Fruit fly (Drosophila melanogaster) whole organism, embryonic: ENCODE results near the gene CG4364.

ENCODE experiments used
- Abd-B ChIP-seq: fragments of 200-800 bp; sonication (Bioruptor generic); optimal IDR thresholded peaks from 2 replicates; lab custom pipeline; 2018; ENCODE audit warnings: missing biosample characterization, mild to moderate bottlenecking, missing genetic modification characterization, moderate library complexity
- Atf3 ChIP-seq: fragments of 200-800 bp; sonication (Bioruptor generic); optimal IDR thresholded peaks from 3 replicates; lab custom pipeline; 2016; ENCODE audit warnings: missing biosample characterization, missing genetic modification characterization
- Bgb ChIP-seq: fragments of 200-800 bp; sonication (Bioruptor generic); IDR thresholded peaks from 2 replicates; pipeline ENCODE4 v1.3.6; 2022; ENCODE audit warnings: missing biosample characterization, missing genetic modification characterization; ENCODE audit not compliant: partially characterized antibody
- CG10543 ChIP-seq: fragments of 200-800 bp; sonication (Bioruptor generic); optimal IDR thresholded peaks from 3 replicates; lab custom pipeline; 2017; ENCODE audit warnings: missing biosample characterization, mild to moderate bottlenecking, missing genetic modification characterization, moderate library complexity
- CG10565 ChIP-seq: fragments of 200-800 bp; sonication (Bioruptor generic); optimal IDR thresholded peaks from 3 replicates; lab custom pipeline; 2016; ENCODE audit warnings: missing biosample characterization, mild to moderate bottlenecking, missing genetic modification characterization
- CG15601 ChIP-seq: fragments of 200-800 bp; sonication (Bioruptor generic); optimal IDR thresholded peaks from 3 replicates; lab custom pipeline; 2019; ENCODE audit warnings: missing biosample characterization, mild to moderate bottlenecking, missing genetic modification characterization, moderate library complexity
- CG17802 ChIP-seq: fragments of 200-800 bp; sonication (Bioruptor generic); optimal IDR thresholded peaks from 2 replicates; lab custom pipeline; 2018; ENCODE audit warnings: missing biosample characterization, mild to moderate bottlenecking, missing genetic modification characterization, moderate library complexity
- CG1792 ChIP-seq: fragments of 200-800 bp; sonication (Bioruptor generic); optimal IDR thresholded peaks from 2 replicates; lab custom pipeline; 2016; ENCODE audit warnings: missing biosample characterization, missing genetic modification characterization
- CG1832 ChIP-seq: fragments of 200-800 bp; sonication (Bioruptor generic); optimal IDR thresholded peaks from 2 replicates; lab custom pipeline; 2017; ENCODE audit warnings: missing biosample characterization, mild to moderate bottlenecking, missing genetic modification characterization, inconsistent platforms
- CG18476 ChIP-seq: fragments of 200-800 bp; sonication (Bioruptor generic); optimal IDR thresholded peaks from 2 replicates; lab custom pipeline; 2016; ENCODE audit warnings: missing biosample characterization, mild to moderate bottlenecking, missing genetic modification characterization
- CG18764 ChIP-seq: fragments of 200-800 bp; sonication (Bioruptor generic); optimal IDR thresholded peaks from 3 replicates; lab custom pipeline; 2016; ENCODE audit warnings: missing biosample characterization, missing genetic modification characterization
- CG2712 ChIP-seq: fragments of 200-800 bp; optimal IDR thresholded peaks from 3 replicates; lab custom pipeline; 2019; ENCODE audit warnings: missing biosample characterization, mild to moderate bottlenecking, missing genetic modification characterization, moderate library complexity
- CG31224 ChIP-seq: fragments of 200-800 bp; sonication (Bioruptor generic); IDR thresholded peaks from 2 replicates; pipeline ENCODE4 v1.3.6; 2022; ENCODE audit warnings: missing biosample characterization, missing genetic modification characterization
- CG32532 ChIP-seq: fragments of 200-800 bp; sonication (Bioruptor generic); IDR thresholded peaks from 2 replicates; pipeline ENCODE4 v1.3.6; 2022; ENCODE audit warnings: missing biosample characterization, missing genetic modification characterization
- CG4282 ChIP-seq: fragments of 200-800 bp; sonication (Bioruptor generic); optimal IDR thresholded peaks from 2 replicates; lab custom pipeline; 2016; ENCODE audit warnings: missing biosample characterization, missing genetic modification characterization
- CG4404 ChIP-seq: fragments of 200-800 bp; sonication (Bioruptor generic); IDR thresholded peaks from 2 replicates; pipeline ENCODE4 v1.3.6; 2022; ENCODE audit warnings: missing biosample characterization, missing genetic modification characterization
- CG4617 ChIP-seq: fragments of 200-800 bp; sonication (Bioruptor generic); optimal IDR thresholded peaks from 3 replicates; lab custom pipeline; 2016; ENCODE audit warnings: missing biosample characterization, missing genetic modification characterization, borderline replicate concordance
- CG6254 ChIP-seq: fragments of 200-800 bp; sonication (Bioruptor generic); optimal IDR thresholded peaks from 3 replicates; lab custom pipeline; 2017; ENCODE audit warnings: mild to moderate bottlenecking, missing biosample characterization, missing genetic modification reagents, missing genetic modification characterization
- CG6791 ChIP-seq: fragments of 200-800 bp; sonication (Bioruptor generic); IDR thresholded peaks from 3 replicates; pipeline ENCODE4 v1.3.6; 2022; ENCODE audit warnings: missing biosample characterization, missing genetic modification characterization; ENCODE audit not compliant: partially characterized antibody
- CG6813 ChIP-seq: fragments of 200-800 bp; sonication (Bioruptor generic); optimal IDR thresholded peaks from 2 replicates; lab custom pipeline; 2017; ENCODE audit warnings: missing biosample characterization, missing genetic modification characterization, mild to moderate bottlenecking, moderate library complexity, missing genetic modification reagents
- CG7786 ChIP-seq: fragments of 200-800 bp; sonication (Bioruptor generic); optimal IDR thresholded peaks from 2 replicates; lab custom pipeline; 2016; ENCODE audit warnings: missing biosample characterization, missing genetic modification characterization
- CG7928 ChIP-seq: fragments of 200-800 bp; sonication (Bioruptor generic); optimal IDR thresholded peaks from 2 replicates; lab custom pipeline; 2017; ENCODE audit warnings: missing biosample characterization, mild to moderate bottlenecking, missing genetic modification characterization
- CTCF ChIP-seq: fragments of 200-800 bp; sonication (Bioruptor generic); optimal IDR thresholded peaks from 2 replicates; lab custom pipeline; 2017; ENCODE audit warnings: missing biosample characterization, mild to moderate bottlenecking, missing genetic modification characterization, moderate library complexity
- Deaf1 ChIP-seq: fragments of 200-800 bp; optimal IDR thresholded peaks from 3 replicates; lab custom pipeline; 2019; ENCODE audit warnings: missing biosample characterization, mild to moderate bottlenecking, missing genetic modification characterization, moderate library complexity
- Dp ChIP-seq: fragments of 200-800 bp; sonication (Bioruptor generic); optimal IDR thresholded peaks from 2 replicates; lab custom pipeline; 2018; ENCODE audit warnings: missing biosample characterization, mild to moderate bottlenecking, missing genetic modification characterization, moderate library complexity
- GATAe ChIP-seq: fragments of 200-800 bp; sonication (Bioruptor generic); conservative IDR thresholded peaks from 2 replicates; pipeline ENCODE4 v1.3.6; 2022; ENCODE audit warnings: missing biosample characterization, missing genetic modification characterization
- Max ChIP-seq: fragments of 200-800 bp; sonication (Bioruptor generic); optimal IDR thresholded peaks from 2 replicates; lab custom pipeline; 2016; ENCODE audit warnings: missing biosample characterization, mild to moderate bottlenecking, missing genetic modification characterization
- Med ChIP-seq: fragments of 200-800 bp; sonication (Bioruptor generic); peaks from one replicate; lab custom pipeline; 2016; ENCODE audit warnings: missing biosample characterization, missing genetic modification characterization, mild to moderate bottlenecking, inconsistent platforms, moderate library complexity
- Meics ChIP-seq: fragments of 200-800 bp; sonication (Bioruptor generic); optimal IDR thresholded peaks from 2 replicates; lab custom pipeline; 2017; ENCODE audit warnings: missing biosample characterization, mild to moderate bottlenecking, missing genetic modification characterization
- Optix ChIP-seq: fragments of 200-800 bp; sonication (Bioruptor generic); IDR thresholded peaks from 3 replicates; pipeline ENCODE4 v1.3.6; 2022; ENCODE audit warnings: missing biosample characterization, missing genetic modification characterization
- Sox100B ChIP-seq: fragments of 200-800 bp; sonication (Bioruptor generic); optimal IDR thresholded peaks from 3 replicates; lab custom pipeline; 2018; ENCODE audit warnings: missing biosample characterization, mild to moderate bottlenecking, missing genetic modification characterization
- Taf1 ChIP-seq: fragments of 200-800 bp; sonication (Bioruptor generic); IDR thresholded peaks from 2 replicates; pipeline ENCODE4 v1.3.6; 2022; ENCODE audit warnings: missing biosample characterization, missing genetic modification characterization
- crc ChIP-seq: fragments of 200-800 bp; sonication (Bioruptor generic); optimal IDR thresholded peaks from 2 replicates; lab custom pipeline; 2016; ENCODE audit warnings: missing biosample characterization, missing genetic modification characterization
- dmrt99B ChIP-seq: fragments of 200-800 bp; sonication (Bioruptor generic); optimal IDR thresholded peaks from 2 replicates; lab custom pipeline; 2018; ENCODE audit warnings: missing biosample characterization, mild to moderate bottlenecking, missing genetic modification characterization, moderate library complexity
- fd3F ChIP-seq: fragments of 200-800 bp; sonication (Bioruptor generic); optimal IDR thresholded peaks from 2 replicates; lab custom pipeline; 2018; ENCODE audit warnings: missing biosample characterization, mild to moderate bottlenecking, missing genetic modification characterization, moderate library complexity
- gcm ChIP-seq: fragments of 200-800 bp; sonication (Bioruptor generic); optimal IDR thresholded peaks from 2 replicates; lab custom pipeline; 2019; ENCODE audit warnings: missing biosample characterization, mild to moderate bottlenecking, missing genetic modification characterization, moderate library complexity
- gsb ChIP-seq: fragments of 200-800 bp; sonication (Bioruptor generic); IDR thresholded peaks from 2 replicates; pipeline ENCODE4 v1.3.6; 2022; ENCODE audit warnings: missing biosample characterization, missing genetic modification characterization
- knrl ChIP-seq: fragments of 200-800 bp; sonication (Bioruptor generic); IDR thresholded peaks from 3 replicates; pipeline ENCODE4 v1.3.6; 2022; ENCODE audit warnings: missing biosample characterization, missing genetic modification characterization; ENCODE audit not compliant: partially characterized antibody
- lab ChIP-seq: fragments of 200-800 bp; sonication (Bioruptor generic); optimal IDR thresholded peaks from 3 replicates; lab custom pipeline; 2017; ENCODE audit warnings: missing biosample characterization, missing genetic modification characterization, mild to moderate bottlenecking, moderate library complexity, missing genetic modification reagents
- luna ChIP-seq: fragments of 200-800 bp; sonication (Bioruptor generic); optimal IDR thresholded peaks from 2 replicates; lab custom pipeline; 2016; ENCODE audit warnings: missing biosample characterization, missing genetic modification characterization
- maf-S ChIP-seq: fragments of 200-800 bp; sonication (Bioruptor generic); optimal IDR thresholded peaks from 2 replicates; lab custom pipeline; 2016; ENCODE audit warnings: missing biosample characterization, missing genetic modification characterization
- nau ChIP-seq: fragments of 200-800 bp; sonication (Bioruptor generic); optimal IDR thresholded peaks from 3 replicates; lab custom pipeline; 2017; ENCODE audit warnings: missing biosample characterization, mild to moderate bottlenecking, missing genetic modification characterization, missing genetic modification reagents
- oc ChIP-seq: fragments of 200-800 bp; sonication (Bioruptor generic); optimal IDR thresholded peaks from 2 replicates; lab custom pipeline; 2018; ENCODE audit warnings: missing biosample characterization, mild to moderate bottlenecking, missing genetic modification characterization, moderate library complexity
- pb ChIP-seq: fragments of 200-800 bp; sonication (Bioruptor generic); optimal IDR thresholded peaks from 3 replicates; lab custom pipeline; 2016; ENCODE audit warnings: missing biosample characterization, missing genetic modification characterization
- pros ChIP-seq: fragments of 200-800 bp; sonication (Bioruptor generic); optimal IDR thresholded peaks from 3 replicates; lab custom pipeline; 2019; ENCODE audit warnings: missing biosample characterization, mild to moderate bottlenecking, missing genetic modification characterization, moderate library complexity
- run ChIP-seq: fragments of 200-800 bp; sonication (Bioruptor generic); optimal IDR thresholded peaks from 3 replicates; lab custom pipeline; 2018; ENCODE audit warnings: missing biosample characterization, mild to moderate bottlenecking, missing genetic modification characterization
- slbo ChIP-seq: fragments of 200-800 bp; sonication (Bioruptor generic); IDR thresholded peaks from 2 replicates; pipeline ENCODE4 v1.3.6; 2022; ENCODE audit warnings: missing biosample characterization, missing genetic modification characterization
- stc ChIP-seq: fragments of 200-800 bp; sonication (Bioruptor generic); IDR thresholded peaks from 2 replicates; pipeline ENCODE4 v1.3.6; 2022; ENCODE audit warnings: missing biosample characterization, missing genetic modification characterization
- unpg ChIP-seq: fragments of 200-800 bp; sonication (Bioruptor generic); optimal IDR thresholded peaks from 3 replicates; lab custom pipeline; 2018; ENCODE audit warnings: missing biosample characterization, mild to moderate bottlenecking, missing genetic modification characterization, moderate library complexity
- yki ChIP-seq: fragments of >200 bp; optimal IDR thresholded peaks from 3 replicates; lab custom pipeline; 2018

The CG4364 gene

DNA sequence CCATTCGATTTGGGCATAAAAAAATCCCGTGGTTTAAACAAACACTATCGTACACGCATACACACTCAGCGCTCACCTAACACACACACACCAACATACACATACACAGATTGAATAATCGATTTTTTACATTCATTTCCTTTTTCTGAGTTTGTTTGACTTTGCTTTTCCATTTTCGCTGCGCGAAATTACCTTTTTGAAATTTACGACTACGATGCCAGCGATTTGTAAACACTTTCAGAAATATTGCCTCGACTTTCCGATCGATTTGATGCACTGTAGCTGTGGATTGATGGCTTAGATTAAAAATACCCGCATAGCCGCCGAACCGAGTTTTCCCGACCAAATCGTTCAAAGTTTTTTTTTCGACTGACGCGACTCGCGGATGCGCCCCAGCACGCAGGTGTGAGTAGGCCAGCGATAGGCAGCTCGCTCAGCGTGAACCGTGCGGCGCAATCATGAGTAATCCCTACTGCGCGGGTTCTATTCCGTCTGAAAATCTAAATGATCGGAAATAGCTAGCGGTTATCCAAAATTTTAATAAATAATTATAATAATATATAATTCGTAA, 12.1 kb downstream of the CG4364 start, which contains the start of gene Pka-C1 (continued):
- peak; percentile 19 for TF ChIP-seq CG15601
- TF ChIP-seq yki (lab: Kevin White, UChicago): no peak
- peak; percentile 16 for TF ChIP-seq pb (GFP tag; lab: Kevin White, UChicago)
- TF ChIP-seq fd3F (GFP tag; lab: Kevin White, UChicago): no peak
- TF ChIP-seq Atf3 (GFP tag; lab: Kevin White, UChicago): no peak
- TF ChIP-seq pros (GFP tag; lab: Kevin White, UChicago): no peak
- TF ChIP-seq CG18764 (GFP tag; lab: Kevin White, UChicago): no peak
- TF ChIP-seq Med (GFP tag; lab: Kevin White, UChicago): peak; percentile 90
- TF ChIP-seq CG6791 (GFP tag; lab: Robert Waterston, UW): peak; percentile 71
- TF ChIP-seq CG6254 (GFP tag; lab: Kevin White, UChicago): peak; percentile 35
- TF ChIP-seq Abd-B (GFP tag; lab: Kevin White, UChicago): peak; percentile 66
- TF ChIP-seq gsb (GFP tag; lab: Robert Waterston, UW): no peak
- peak; percentile 66 for TF ChIP-seq lab
- no peak for TF ChIP-seq Sox100B (GFP tag; lab: Kevin White, UChicago)
- TF ChIP-seq stc (GFP tag; lab: Robert Waterston, UW): no peak; the same call in 1 of the 2 replicates
- no peak for TF ChIP-seq CG17802
- TF ChIP-seq Optix (GFP tag; lab: Robert Waterston, UW): peak; percentile 18; the same call in 1 of the 3 replicates
- no peak for TF ChIP-seq crc (GFP tag; lab: Kevin White, UChicago)
- TF ChIP-seq CG7786 (GFP tag; lab: Kevin White, UChicago): no peak
- TF ChIP-seq CG2712 (tag; lab: Kevin White, UChicago): peak; percentile 48
- 0 out of 2 replicates have a peak, but pooled peaks have one; percentile 16 for TF ChIP-seq CG4404 (GFP tag; lab: Robert Waterston, UW)
- no peak for TF ChIP-seq nau (GFP tag; lab: Kevin White, UChicago)
- TF ChIP-seq run (tag; lab: Kevin White, UChicago): no peak
- no peak for TF ChIP-seq CTCF (GFP tag; lab: Kevin White, UChicago)
- no peak for TF ChIP-seq CG6813 (GFP tag; lab: Kevin White, UChicago)
- TF ChIP-seq CG18476: no peak
- TF ChIP-seq Deaf1: peak; percentile 59
- peak; percentile 30 for TF ChIP-seq dmrt99B (tag; lab: Kevin White, UChicago)
- TF ChIP-seq unpg: no peak
- no peak for TF ChIP-seq maf-S (GFP tag; lab: Kevin White, UChicago)
- TF ChIP-seq CG7928 (GFP tag; lab: Kevin White, UChicago): no peak
- no peak for TF ChIP-seq Meics
- TF ChIP-seq CG31224 (GFP tag; lab: Robert Waterston, UW): no peak
- no peak for TF ChIP-seq luna (GFP tag; lab: Kevin White, UChicago)
- TF ChIP-seq CG10565 (GFP tag; lab: Kevin White, UChicago): no peak
- peak; percentile 64 for TF ChIP-seq CG4282 (GFP tag; lab: Kevin White, UChicago)
- TF ChIP-seq Dp: peak; percentile 55
- TF ChIP-seq gcm (GFP tag; lab: Kevin White, UChicago): peak; percentile 77
- peak; percentile 68 for TF ChIP-seq Bgb (GFP tag; lab: Robert Waterston, UW)
- no peak for TF ChIP-seq Max (GFP tag; lab: Kevin White, UChicago)
- peak; percentile 15; the same call in 1 of the 2 replicates for TF ChIP-seq GATAe
- TF ChIP-seq CG10543 (GFP tag; lab: Kevin White, UChicago): peak; percentile 54
- TF ChIP-seq CG1832 (GFP tag; lab: Kevin White, UChicago): no peak
- peak; percentile 61; the same call in 2 of the 3 replicates for TF ChIP-seq knrl
- no peak for TF ChIP-seq CG1792
- TF ChIP-seq CG4617: peak; percentile 32
- peak; percentile 54 for TF ChIP-seq slbo (GFP tag; lab: Robert Waterston, UW)
- peak; percentile 38 for TF ChIP-seq CG32532 (GFP tag; lab: Robert Waterston, UW)
- no peak for TF ChIP-seq oc (tag; lab: Kevin White, UChicago)
- TF ChIP-seq Taf1 (GFP tag; lab: Robert Waterston, UW): no peak
